Fruit fly (Drosophila melanogaster) whole organism, embryonic: ENCODE measurements around the gene CG14227.
A peak's percentile ranks its signal among the peaks of the same experiment; 100 is the strongest.

Experiments
- ATbp ChIP-seq: fragments of 200-800 bp; sonication (Bioruptor generic); optimal IDR thresholded peaks from 2 replicates; lab custom pipeline; 2017; ENCODE audit warnings: missing biosample characterization, mild to moderate bottlenecking, missing genetic modification characterization, missing genetic modification reagents
- BEAF-32 ChIP-seq: fragments of 200-800 bp; sonication (Bioruptor generic); optimal IDR thresholded peaks from 3 replicates; lab custom pipeline; 2017; ENCODE audit warnings: missing biosample characterization, missing genetic modification characterization, mild to moderate bottlenecking, moderate library complexity, missing genetic modification reagents
- CG10366 ChIP-seq: fragments of 200-800 bp; sonication (Bioruptor generic); IDR thresholded peaks from 2 replicates; pipeline ENCODE4 v1.3.6; 2022; ENCODE audit warnings: missing biosample characterization, missing genetic modification characterization
- CG10431 ChIP-seq: fragments of 200-800 bp; sonication (Bioruptor generic); optimal IDR thresholded peaks from 3 replicates; lab custom pipeline; 2018; ENCODE audit warnings: missing biosample characterization, mild to moderate bottlenecking, missing genetic modification characterization
- CG13287 ChIP-seq: fragments of 200-800 bp; sonication (Bioruptor generic); IDR thresholded peaks from 2 replicates; pipeline ENCODE4 v1.3.6; 2022; ENCODE audit warnings: missing biosample characterization, missing genetic modification characterization; ENCODE audit not compliant: partially characterized antibody
- CG15011 ChIP-seq: fragments of 200-800 bp; sonication (Bioruptor generic); optimal IDR thresholded peaks from 3 replicates; lab custom pipeline; 2018; ENCODE audit warnings: missing biosample characterization, mild to moderate bottlenecking, missing genetic modification characterization
- CG15601 ChIP-seq: fragments of 200-800 bp; sonication (Bioruptor generic); optimal IDR thresholded peaks from 3 replicates; lab custom pipeline; 2019; ENCODE audit warnings: missing biosample characterization, mild to moderate bottlenecking, missing genetic modification characterization, moderate library complexity
- CG1647 ChIP-seq: fragments of 200-800 bp; sonication (Bioruptor generic); optimal IDR thresholded peaks from 3 replicates; lab custom pipeline; 2016; ENCODE audit warnings: missing biosample characterization, missing genetic modification characterization
- CG17802 ChIP-seq: fragments of 200-800 bp; sonication (Bioruptor generic); optimal IDR thresholded peaks from 2 replicates; lab custom pipeline; 2018; ENCODE audit warnings: missing biosample characterization, mild to moderate bottlenecking, missing genetic modification characterization, moderate library complexity
- CG1792 ChIP-seq: fragments of 200-800 bp; sonication (Bioruptor generic); optimal IDR thresholded peaks from 2 replicates; lab custom pipeline; 2016; ENCODE audit warnings: missing biosample characterization, missing genetic modification characterization
- CG18599 ChIP-seq: fragments of 200-800 bp; sonication (Bioruptor generic); optimal IDR thresholded peaks from 3 replicates; lab custom pipeline; 2017; ENCODE audit warnings: missing biosample characterization, missing genetic modification characterization, mild to moderate bottlenecking, moderate library complexity, missing genetic modification reagents
- CG2678 ChIP-seq: fragments of 200-800 bp; sonication (Bioruptor generic); optimal IDR thresholded peaks from 3 replicates; lab custom pipeline; 2019; ENCODE audit warnings: missing biosample characterization, mild to moderate bottlenecking, missing genetic modification characterization, moderate library complexity
- CG4617 ChIP-seq: fragments of 200-800 bp; sonication (Bioruptor generic); optimal IDR thresholded peaks from 3 replicates; lab custom pipeline; 2016; ENCODE audit warnings: missing biosample characterization, missing genetic modification characterization, borderline replicate concordance
- CG4707 ChIP-seq: fragments of 200-800 bp; sonication (Bioruptor generic); optimal IDR thresholded peaks from 2 replicates; lab custom pipeline; 2018; ENCODE audit warnings: missing biosample characterization, mild to moderate bottlenecking, missing genetic modification characterization, moderate library complexity
- CG4730 ChIP-seq: fragments of 200-800 bp; sonication (Bioruptor generic); IDR thresholded peaks from 2 replicates; pipeline ENCODE4 v1.3.6; 2022; ENCODE audit warnings: missing biosample characterization, missing genetic modification characterization
- CG7928 ChIP-seq: fragments of 200-800 bp; sonication (Bioruptor generic); optimal IDR thresholded peaks from 2 replicates; lab custom pipeline; 2017; ENCODE audit warnings: missing biosample characterization, mild to moderate bottlenecking, missing genetic modification characterization
- CG8924 ChIP-seq: fragments of 200-800 bp; optimal IDR thresholded peaks from 3 replicates; lab custom pipeline; 2019; ENCODE audit warnings: missing biosample characterization, mild to moderate bottlenecking, missing genetic modification characterization, moderate library complexity
- CG8944 ChIP-seq: fragments of 200-800 bp; sonication (Bioruptor generic); optimal IDR thresholded peaks from 3 replicates; lab custom pipeline; 2016; ENCODE audit warnings: missing biosample characterization, missing genetic modification characterization
- CG9797 ChIP-seq: fragments of 200-800 bp; sonication (Bioruptor generic); optimal IDR thresholded peaks from 3 replicates; lab custom pipeline; 2018; ENCODE audit warnings: missing biosample characterization, mild to moderate bottlenecking, missing genetic modification characterization
- CG9817 ChIP-seq: fragments of 200-800 bp; sonication (Bioruptor generic); optimal IDR thresholded peaks from 2 replicates; lab custom pipeline; 2018; ENCODE audit warnings: missing biosample characterization, mild to moderate bottlenecking, missing genetic modification characterization, moderate library complexity
- CG9876 ChIP-seq: fragments of 200-800 bp; sonication (Bioruptor generic); optimal IDR thresholded peaks from 2 replicates; lab custom pipeline; 2016; ENCODE audit warnings: missing biosample characterization, missing genetic modification characterization
- CG9932 ChIP-seq: fragments of 200-800 bp; sonication (Bioruptor generic); IDR thresholded peaks from 2 replicates; pipeline ENCODE4 v1.3.6; 2022; ENCODE audit warnings: missing biosample characterization, missing genetic modification characterization
- D ChIP-seq, 2 experiments: fragments of 200-800 bp in 1 of 2; fragments of >200 bp in 1 of 2; sonication (Bioruptor generic) in 1 of 2; optimal IDR thresholded peaks; 2 replicates in 1 of 2; 3 replicates in 1 of 2; lab custom pipeline; 2017; ENCODE audit warnings: mild to moderate bottlenecking in 1 of 2, missing biosample characterization in 1 of 2, missing genetic modification characterization in 1 of 2, missing genetic modification reagents in 1 of 2
- Dek ChIP-seq: fragments of 200-800 bp; sonication (Bioruptor generic); optimal IDR thresholded peaks from 3 replicates; lab custom pipeline; 2019; ENCODE audit warnings: missing biosample characterization, mild to moderate bottlenecking, missing genetic modification characterization, moderate library complexity
- Dip3 ChIP-seq: fragments of 200-800 bp; sonication (Bioruptor generic); optimal IDR thresholded peaks from 3 replicates; lab custom pipeline; 2016; ENCODE audit warnings: missing biosample characterization, missing genetic modification characterization
- HLH3B ChIP-seq: fragments of 200-800 bp; sonication (Bioruptor generic); IDR thresholded peaks from 2 replicates; pipeline ENCODE4 v1.3.6; 2022; ENCODE audit warnings: missing biosample characterization, missing genetic modification characterization
- HLH54F ChIP-seq: fragments of 200-800 bp; sonication (Bioruptor generic); optimal IDR thresholded peaks from 3 replicates; lab custom pipeline; 2016; ENCODE audit warnings: missing biosample characterization, missing genetic modification characterization
- Hr3 ChIP-seq: fragments of 200-800 bp; sonication (Bioruptor generic); optimal IDR thresholded peaks from 3 replicates; lab custom pipeline; 2016; ENCODE audit warnings: missing biosample characterization, missing genetic modification characterization
- Rfx ChIP-seq: fragments of 200-800 bp; sonication (Bioruptor generic); IDR thresholded peaks from 2 replicates; pipeline ENCODE4 v1.3.6; 2022; ENCODE audit warnings: missing biosample characterization, missing genetic modification characterization
- bcd ChIP-seq: fragments of 200-800 bp; sonication (Bioruptor generic); optimal IDR thresholded peaks from 2 replicates; lab custom pipeline; 2017; ENCODE audit warnings: missing biosample characterization, mild to moderate bottlenecking, missing genetic modification characterization
- bowl ChIP-seq: fragments of 200-800 bp; sonication (Bioruptor generic); IDR thresholded peaks from 2 replicates; pipeline ENCODE4 v1.3.6; 2022; ENCODE audit warnings: missing biosample characterization, missing genetic modification characterization
- bsh ChIP-seq, 2 experiments: fragments of 200-800 bp; sonication (Bioruptor generic); optimal IDR thresholded peaks; 2 replicates each; lab custom pipeline; 2017 to 2018; ENCODE audit warnings: mild to moderate bottlenecking in 2 of 2, missing biosample characterization in 2 of 2, missing genetic modification characterization in 2 of 2, moderate library complexity in 1 of 2
- crol ChIP-seq: fragments of 200-800 bp; sonication (Bioruptor generic); IDR thresholded peaks from 2 replicates; pipeline ENCODE4 v1.3.6; 2022; ENCODE audit warnings: missing biosample characterization, missing genetic modification characterization
- disco-r ChIP-seq: fragments of 200-800 bp; sonication (Bioruptor generic); optimal IDR thresholded peaks from 2 replicates; lab custom pipeline; 2016; ENCODE audit warnings: missing biosample characterization, missing genetic modification characterization
- emc ChIP-seq: fragments of 200-800 bp; sonication (Bioruptor generic); optimal IDR thresholded peaks from 2 replicates; lab custom pipeline; 2016; ENCODE audit warnings: missing biosample characterization, missing genetic modification characterization
- eve ChIP-seq, 2 experiments: fragments of >200 bp; optimal IDR thresholded peaks; 2 replicates each; lab custom pipeline; 2017; ENCODE audit warnings: missing biosample characterization in 2 of 2, missing genetic modification characterization in 2 of 2
- fu2 ChIP-seq: fragments of 200-800 bp; sonication (Bioruptor generic); optimal IDR thresholded peaks from 2 replicates; lab custom pipeline; 2016; ENCODE audit warnings: missing biosample characterization, missing genetic modification characterization
- gsb ChIP-seq: fragments of 200-800 bp; sonication (Bioruptor generic); IDR thresholded peaks from 2 replicates; pipeline ENCODE4 v1.3.6; 2022; ENCODE audit warnings: missing biosample characterization, missing genetic modification characterization
- hbn ChIP-seq: fragments of 200-800 bp; sonication (Bioruptor generic); IDR thresholded peaks from 2 replicates; pipeline ENCODE4 v1.3.6; 2022; ENCODE audit warnings: missing biosample characterization, missing genetic modification characterization; ENCODE audit not compliant: partially characterized antibody
- ken ChIP-seq: fragments of 200-800 bp; sonication (Bioruptor generic); IDR thresholded peaks from 3 replicates; pipeline ENCODE4 v1.3.6; 2022; ENCODE audit warnings: missing biosample characterization, missing genetic modification characterization
- nerfin-1 ChIP-seq: fragments of 200-800 bp; sonication (Bioruptor generic); optimal IDR thresholded peaks from 3 replicates; lab custom pipeline; 2019; ENCODE audit warnings: missing biosample characterization, mild to moderate bottlenecking, missing genetic modification characterization, moderate library complexity
- pan ChIP-seq, 4 experiments: fragments of >200 bp in 3 of 4; fragments of 200-800 bp in 1 of 4; sonication (Bioruptor generic) in 1 of 4; optimal IDR thresholded peaks in 3 of 4; IDR thresholded peaks in 1 of 4; 2 replicates each; pipeline versions ENCODE4 v1.3.6 to Lab custom; 2017 to 2022; ENCODE audit warnings: missing biosample characterization in 2 of 4, missing genetic modification characterization in 2 of 4, mixed read lengths in 1 of 4
- ranshi ChIP-seq: fragments of 200-800 bp; sonication (Bioruptor generic); IDR thresholded peaks from 2 replicates; pipeline ENCODE4 v1.3.6; 2022; ENCODE audit warnings: missing biosample characterization, missing genetic modification characterization
- row ChIP-seq: fragments of 200-800 bp; sonication (Bioruptor generic); IDR thresholded peaks from 3 replicates; pipeline ENCODE4 v1.3.6; 2022; ENCODE audit warnings: missing biosample characterization, missing genetic modification characterization
- trem ChIP-seq: fragments of 200-800 bp; optimal IDR thresholded peaks from 3 replicates; lab custom pipeline; 2019; ENCODE audit warnings: missing biosample characterization, mild to moderate bottlenecking, missing genetic modification characterization, moderate library complexity
- wek ChIP-seq: fragments of 200-800 bp; sonication (Bioruptor generic); optimal IDR thresholded peaks from 3 replicates; lab custom pipeline; 2018; ENCODE audit warnings: missing biosample characterization, mild to moderate bottlenecking, missing genetic modification characterization, moderate library complexity
- wor ChIP-seq: fragments of 200-800 bp; sonication (Bioruptor generic); IDR thresholded peaks from 2 replicates; pipeline ENCODE4 v1.3.6; 2022; ENCODE audit warnings: missing biosample characterization, missing genetic modification characterization
- zfh2 ChIP-seq: fragments of 200-800 bp; sonication (Bioruptor generic); optimal IDR thresholded peaks from 2 replicates; lab custom pipeline; 2016; ENCODE audit warnings: missing biosample characterization, missing genetic modification characterization

CG14227 gene

dm6 chrX:19651757-19652419 is 36.9 kb downstream of the CG14227 start, which contains the start of the genes Ranbp21 and Elys (continued):
- TF ChIP-seq BEAF-32 (GFP tag; lab: Kevin White, UChicago) (peak; percentile 74), Hr3 (peak; percentile 46), CG17802 (tag; lab: Kevin White, UChicago) (peak; percentile 20), ken (GFP tag; lab: Robert Waterston, UW) (peak; percentile 72; the same call in 2 of the 3 replicates), nerfin-1 (no peak), HLH3B (GFP tag; lab: Robert Waterston, UW) (peak; percentile 25; the same call in 1 of the 2 replicates), row (GFP tag; lab: Robert Waterston, UW) (peak; percentile 70), Dip3 (peak; percentile 73), pan (optimal IDR thresholded peaks at IDR 0.05; lab: Kevin White, UChicago) (no peak), pan (GFP tag; optimal IDR thresholded peaks at IDR 0.05 in 1 of 2, IDR thresholded peaks at IDR 0.05 in 1 of 2) (peak in 1 of 2 experiments; percentile 68), CG13287 (GFP tag; lab: Robert Waterston, UW) (peak; percentile 55), trem (tag; lab: Kevin White, UChicago) (peak; percentile 51), CG4617 (peak; percentile 20), CG18599 (GFP tag; lab: Kevin White, UChicago) (no peak), CG1647 (peak; percentile 42), CG15601 (tag; lab: Kevin White, UChicago) (no peak), ATbp (GFP tag; lab: Kevin White, UChicago) (no peak), wek (GFP tag; lab: Kevin White, UChicago) (no peak), D (optimal IDR thresholded peaks at IDR 0.05; lab: Kevin White, UChicago) (no peak), D (GFP tag; optimal IDR thresholded peaks at IDR 0.05; lab: Kevin White, UChicago) (no peak), CG7928 (no peak), ranshi (peak; percentile 67; the same call in 1 of the 2 replicates), CG1792 (GFP tag; lab: Kevin White, UChicago) (peak; percentile 55), emc (GFP tag; lab: Kevin White, UChicago) (no peak), CG15011 (GFP tag; lab: Kevin White, UChicago) (no peak), CG4707 (GFP tag; lab: Kevin White, UChicago) (no peak), gsb (no peak), disco-r (GFP tag; lab: Kevin White, UChicago) (peak; percentile 12), hbn (GFP tag; lab: Robert Waterston, UW) (no peak), CG10366 (peak; percentile 55), bcd (GFP tag; lab: Kevin White, UChicago) (no peak), CG10431 (GFP tag; lab: Kevin White, UChicago) (no peak), zfh2 (peak; percentile 75), CG8924 (tag; lab: Kevin White, UChicago) (peak; percentile 21), HLH54F (GFP tag; lab: Kevin White, UChicago) (peak; percentile 76), CG2678 (tag; lab: Kevin White, UChicago) (no peak), CG9876 (peak; percentile 19), bsh (GFP tag; optimal IDR thresholded peaks at IDR 0.05; lab: Kevin White, UChicago) (peak in 1 of 2 experiments; percentile 31), bowl (no peak), Dek (tag; lab: Kevin White, UChicago) (no peak), CG8944 (GFP tag; lab: Kevin White, UChicago) (peak; percentile 62), CG9932 (peak; percentile 66), CG4730 (GFP tag; lab: Robert Waterston, UW) (peak; percentile 34; the same call in 1 of the 2 replicates), eve (GFP tag; optimal IDR thresholded peaks at IDR 0.05; lab: Kevin White, UChicago) (no peak), CG9817 (tag; lab: Kevin White, UChicago) (peak; percentile 50), Rfx (GFP tag; lab: Robert Waterston, UW) (peak; percentile 66; the same call in 1 of the 2 replicates), wor (GFP tag; lab: Robert Waterston, UW) (0 out of 2 replicates have a peak, but pooled peaks have one; percentile 39), fu2 (GFP tag; lab: Kevin White, UChicago) (peak; percentile 65), CG9797 (GFP tag; lab: Kevin White, UChicago) (peak; percentile 40), crol (GFP tag; lab: Robert Waterston, UW) (no peak)
